Worm (Caenorhabditis elegans): ENCODE measurements around the gene cest-17.

- TF ChIP-seq nhr-76 (tag; optimal IDR thresholded peaks at IDR 0.05) (no peak), tbx-8 (GFP tag; optimal IDR thresholded peaks at IDR 0.05) (no peak), mab-5 (tag; optimal IDR thresholded peaks at IDR 0.05) (no peak), snpc-4 (tag; optimal IDR thresholded peaks at IDR 0.05) (no peak), nhr-237 (tag; optimal IDR thresholded peaks at IDR 0.05) (no peak), ceh-83 (GFP tag; optimal IDR thresholded peaks at IDR 0.05) (no peak), flh-1 (GFP tag; optimal IDR thresholded peaks at IDR 0.05) (no peak), ceh-39 (tag; optimal IDR thresholded peaks at IDR 0.05) (no peak), ztf-11 (tag; optimal IDR thresholded peaks at IDR 0.05) (no peak), lsy-2 (tag; optimal IDR thresholded peaks at IDR 0.05) (no peak), unc-39 (tag; optimal IDR thresholded peaks at IDR 0.05) (no peak), elt-3 (tag; optimal IDR thresholded peaks at IDR 0.05) (no peak), blmp-1 (tag; optimal IDR thresholded peaks at IDR 0.05) (no peak)
Observed at ce11 chrV:8253946-8254345, 50.8 kb downstream of the cest-17 start.
